Fruit fly (Drosophila melanogaster) whole organism, adult: ENCODE results near the gene Rdh.
A peak's percentile ranks its signal among the peaks of the same experiment; 100 is the strongest.

Experiments used
- CG11617 ChIP-seq: fragments of 200-800 bp; sonication (Bioruptor generic); optimal IDR thresholded peaks from 2 replicates; lab custom pipeline; 2017; ENCODE audit warnings: mild to moderate bottlenecking, missing biosample characterization, missing genetic modification reagents, missing genetic modification characterization
- CG12768 ChIP-seq: fragments of 200-800 bp; sonication (Bioruptor generic); optimal IDR thresholded peaks from 2 replicates; lab custom pipeline; 2017; ENCODE audit warnings: missing biosample characterization, missing genetic modification characterization, mild to moderate bottlenecking, moderate library complexity, missing genetic modification reagents
- CG14711 ChIP-seq: fragments of 200-800 bp; sonication (Bioruptor generic); optimal IDR thresholded peaks from 2 replicates; lab custom pipeline; 2018; ENCODE audit warnings: missing biosample characterization, mild to moderate bottlenecking, missing genetic modification characterization, moderate library complexity
- CG1620 ChIP-seq: fragments of 200-800 bp; sonication (Bioruptor generic); optimal IDR thresholded peaks from 2 replicates; lab custom pipeline; 2016; ENCODE audit warnings: missing biosample characterization, missing genetic modification characterization
- CG33017 ChIP-seq: fragments of 200-800 bp; sonication (Bioruptor generic); optimal IDR thresholded peaks from 2 replicates; lab custom pipeline; 2018; ENCODE audit warnings: missing biosample characterization, mild to moderate bottlenecking, missing genetic modification characterization, moderate library complexity
- CG5204 ChIP-seq: fragments of 200-800 bp; sonication (Bioruptor generic); optimal IDR thresholded peaks from 2 replicates; lab custom pipeline; 2016; ENCODE audit warnings: missing biosample characterization, missing genetic modification characterization
- CG7045 ChIP-seq: fragments of 200-800 bp; sonication (Bioruptor generic); optimal IDR thresholded peaks from 2 replicates; lab custom pipeline; 2017; ENCODE audit warnings: missing biosample characterization, mild to moderate bottlenecking, missing genetic modification characterization
- CG7101 ChIP-seq: fragments of 200-800 bp; sonication (Bioruptor generic); optimal IDR thresholded peaks from 2 replicates; lab custom pipeline; 2018; ENCODE audit warnings: missing biosample characterization, mild to moderate bottlenecking, missing genetic modification characterization, moderate library complexity
- Clk ChIP-seq: fragments of 200-800 bp; sonication (Bioruptor generic); optimal IDR thresholded peaks from 2 replicates; lab custom pipeline; 2017; ENCODE audit warnings: missing biosample characterization, missing genetic modification characterization
- Crg-1 ChIP-seq: fragments of 200-800 bp; sonication (Bioruptor generic); optimal IDR thresholded peaks from 2 replicates; lab custom pipeline; 2016; ENCODE audit warnings: missing biosample characterization, missing genetic modification characterization
- Hr96 ChIP-seq: fragments of 200-800 bp; sonication (Bioruptor generic); optimal IDR thresholded peaks from 2 replicates; lab custom pipeline; 2016; ENCODE audit warnings: missing biosample characterization, missing genetic modification characterization
- Mnt ChIP-seq: fragments of 200-800 bp; sonication (Bioruptor generic); optimal IDR thresholded peaks from 2 replicates; lab custom pipeline; 2016; ENCODE audit warnings: missing biosample characterization, mild to moderate bottlenecking, missing genetic modification characterization
- bab1 ChIP-seq: fragments of 200-800 bp; sonication (Bioruptor generic); optimal IDR thresholded peaks from 3 replicates; lab custom pipeline; 2019; ENCODE audit warnings: missing biosample characterization, mild to moderate bottlenecking, missing genetic modification characterization, moderate library complexity
- cic ChIP-seq: fragments of 200-800 bp; sonication (Bioruptor generic); optimal IDR thresholded peaks from 2 replicates; lab custom pipeline; 2017; ENCODE audit warnings: missing biosample characterization, mild to moderate bottlenecking, missing genetic modification characterization, moderate library complexity
- cnc ChIP-seq, 2 experiments: fragments of >200 bp; optimal IDR thresholded peaks; 2 replicates each; lab custom pipeline; 2017
- kay ChIP-seq: fragments of 200-800 bp; sonication (Bioruptor generic); peaks from one replicate; lab custom pipeline; 2016; ENCODE audit warnings: missing biosample characterization, missing genetic modification characterization, borderline replicate concordance
- ovo ChIP-seq: fragments of 200-800 bp; sonication (Bioruptor generic); optimal IDR thresholded peaks from 2 replicates; lab custom pipeline; 2016; ENCODE audit warnings: missing biosample characterization, missing genetic modification characterization
- pad ChIP-seq: fragments of 200-800 bp; sonication (Bioruptor generic); optimal IDR thresholded peaks from 3 replicates; lab custom pipeline; 2017; ENCODE audit warnings: missing biosample characterization, missing genetic modification characterization, mild to moderate bottlenecking, moderate library complexity, missing genetic modification reagents
- tj ChIP-seq: fragments of 200-800 bp; sonication (Bioruptor generic); optimal IDR thresholded peaks from 3 replicates; lab custom pipeline; 2017; ENCODE audit warnings: missing biosample characterization, mild to moderate bottlenecking, missing genetic modification characterization, moderate library complexity
- toe ChIP-seq: fragments of 200-800 bp; sonication (Bioruptor generic); optimal IDR thresholded peaks from 2 replicates; lab custom pipeline; 2016; ENCODE audit warnings: missing biosample characterization, missing genetic modification characterization

The Rdh gene

dm6 chr3L:3814010-3814833 lies 11.0 kb upstream of the Rdh start, which contains the start of gene Scsalpha1:
Gene Scsalpha1 (plus strand): TSS chr3L:3814211.
- peak; percentile 4 for TF ChIP-seq CG7101 (tag; lab: Kevin White, UChicago)
- peak; percentile 65 for TF ChIP-seq Mnt (GFP tag; lab: Kevin White, UChicago)
- no peak for TF ChIP-seq CG5204 (GFP tag; lab: Kevin White, UChicago)
- no peak for TF ChIP-seq CG33017 (tag; lab: Kevin White, UChicago)
- peak; percentile 73 for TF ChIP-seq cic
- TF ChIP-seq kay (GFP tag; lab: Kevin White, UChicago): no peak
- no peak for TF ChIP-seq CG14711 (tag; lab: Kevin White, UChicago)
- no peak for TF ChIP-seq toe
- TF ChIP-seq Crg-1: peak; percentile 19
- TF ChIP-seq CG12768 (GFP tag; lab: Kevin White, UChicago): peak; percentile 76
- peak; percentile 31 for TF ChIP-seq bab1 (GFP tag; lab: Kevin White, UChicago)
- peak; percentile 23 for TF ChIP-seq tj (GFP tag; lab: Kevin White, UChicago)
- peak; percentile 48 for TF ChIP-seq CG11617
- no peak for TF ChIP-seq Clk (GFP tag; lab: Kevin White, UChicago)
- peak; percentile 14 for TF ChIP-seq ovo
- TF ChIP-seq CG7045 (GFP tag; lab: Kevin White, UChicago): peak; percentile 8
- TF ChIP-seq pad (GFP tag; lab: Kevin White, UChicago): no peak
- no peak for TF ChIP-seq Hr96 (GFP tag; lab: Kevin White, UChicago)
- TF ChIP-seq CG1620 (GFP tag; lab: Kevin White, UChicago): peak; percentile 53
- TF ChIP-seq cnc (optimal IDR thresholded peaks at IDR 0.05; lab: Kevin White, UChicago): no peak

DNA sequence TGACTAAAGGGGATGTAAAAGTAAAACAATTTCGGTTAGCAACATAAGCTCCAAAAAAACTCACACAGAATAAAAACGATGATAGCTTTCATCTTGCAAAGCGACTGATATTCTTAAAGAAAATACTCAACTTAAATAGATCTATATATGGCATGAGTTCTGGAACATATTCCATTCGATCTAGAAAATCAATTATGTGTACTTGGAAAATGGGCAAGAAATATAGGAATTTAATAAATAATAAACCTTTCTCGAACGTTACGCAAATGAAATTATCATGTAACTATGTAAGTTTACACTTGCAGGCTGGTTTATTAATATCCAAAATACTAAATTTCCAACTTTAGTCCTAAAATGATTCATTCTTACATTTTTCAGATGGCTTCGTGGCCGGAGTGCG lies 9.0 kb upstream of the Rdh start, which contains the start of gene Acp63F:
Acp63F (minus strand) TSS at position 101 of the 400 bp plus-strand sequence.
- no peak for TF ChIP-seq cnc (optimal IDR thresholded peaks at IDR 0.05; lab: Kevin White, UChicago)
- no peak for TF ChIP-seq Mnt (GFP tag; lab: Kevin White, UChicago)
- no peak for TF ChIP-seq CG33017 (tag; lab: Kevin White, UChicago)
- TF ChIP-seq tj (GFP tag; lab: Kevin White, UChicago): no peak
- TF ChIP-seq CG7045 (GFP tag; lab: Kevin White, UChicago): no peak

- TF ChIP-seq CG7045 (GFP tag; lab: Kevin White, UChicago) (peak; percentile 8), cic (peak; percentile 70), tj (GFP tag; lab: Kevin White, UChicago) (no peak), Crg-1 (no peak), Hr96 (GFP tag; lab: Kevin White, UChicago) (peak; percentile 9), CG12768 (GFP tag; lab: Kevin White, UChicago) (peak; percentile 78), CG11617 (peak; percentile 9)
These were observed 8.3 kb upstream of the Rdh start for dm6 chr3L:3816772-3817483.

dm6 chr3L:3818566-3819325 lies 6.5 kb upstream of the Rdh start, which contains the start of gene enc:
Gene enc (plus strand): TSS chr3L:3818679.
- peak; percentile 19 for TF ChIP-seq Mnt (GFP tag; lab: Kevin White, UChicago)
- peak; percentile 1 for TF ChIP-seq CG1620 (GFP tag; lab: Kevin White, UChicago)
- peak; percentile 32 for TF ChIP-seq toe
- TF ChIP-seq CG11617: peak; percentile 32
- TF ChIP-seq Crg-1: no peak
- no peak for TF ChIP-seq CG7101 (tag; lab: Kevin White, UChicago)
- TF ChIP-seq CG12768 (GFP tag; lab: Kevin White, UChicago): no peak

- TF ChIP-seq kay (GFP tag; lab: Kevin White, UChicago) (no peak), cic (no peak), Crg-1 (no peak), cnc (optimal IDR thresholded peaks at IDR 0.05; lab: Kevin White, UChicago) (no peak), CG5204 (GFP tag; lab: Kevin White, UChicago) (no peak), CG11617 (no peak), pad (GFP tag; lab: Kevin White, UChicago) (no peak), toe (no peak), Hr96 (GFP tag; lab: Kevin White, UChicago) (no peak), Clk (GFP tag; lab: Kevin White, UChicago) (no peak), CG33017 (tag; lab: Kevin White, UChicago) (no peak), ovo (no peak), CG1620 (GFP tag; lab: Kevin White, UChicago) (no peak), CG12768 (GFP tag; lab: Kevin White, UChicago) (no peak), CG7101 (tag; lab: Kevin White, UChicago) (no peak), bab1 (GFP tag; lab: Kevin White, UChicago) (no peak), tj (GFP tag; lab: Kevin White, UChicago) (no peak)
These were observed 200 bp downstream of the Rdh start for dm6 chr3L:3825485-3825813.
